Fruit fly (Drosophila melanogaster) whole organism, pupa: ENCODE data around the gene uncNacbeta.
A peak's percentile ranks its signal among the peaks of the same experiment; 100 is the strongest.

Experiments used
- CG10348 ChIP-seq: fragments of 200-800 bp; sonication (Bioruptor generic); IDR thresholded peaks from 2 replicates; pipeline ENCODE4 v1.3.6; 2022; ENCODE audit warnings: missing biosample characterization, missing genetic modification characterization
- CG12605 ChIP-seq: fragments of 200-800 bp; sonication (Bioruptor generic); IDR thresholded peaks from 2 replicates; pipeline ENCODE4 v1.3.6; 2022; ENCODE audit warnings: missing biosample characterization, missing genetic modification characterization
- CG13204 ChIP-seq: fragments of 200-800 bp; sonication (Bioruptor generic); optimal IDR thresholded peaks from 2 replicates; lab custom pipeline; 2018; ENCODE audit warnings: missing biosample characterization, mild to moderate bottlenecking, missing genetic modification characterization, moderate library complexity
- CG14655 ChIP-seq: fragments of 200-800 bp; sonication (Bioruptor generic); optimal IDR thresholded peaks from 3 replicates; lab custom pipeline; 2017; ENCODE audit warnings: mild to moderate bottlenecking, missing biosample characterization, missing genetic modification reagents, missing genetic modification characterization
- CG15710 ChIP-seq: fragments of 200-800 bp; sonication (Bioruptor generic); optimal IDR thresholded peaks from 2 replicates; lab custom pipeline; 2018; ENCODE audit warnings: missing biosample characterization, mild to moderate bottlenecking, missing genetic modification characterization, moderate library complexity
- CG17806 ChIP-seq: fragments of 200-800 bp; sonication (Bioruptor generic); optimal IDR thresholded peaks from 2 replicates; lab custom pipeline; 2018; ENCODE audit warnings: missing biosample characterization, mild to moderate bottlenecking, missing genetic modification characterization, moderate library complexity
- CG32121 ChIP-seq: fragments of 200-800 bp; sonication (Bioruptor generic); IDR thresholded peaks from 2 replicates; pipeline ENCODE4 v1.3.6; 2022; ENCODE audit warnings: missing biosample characterization, missing genetic modification characterization
- CG34367 ChIP-seq: fragments of 200-800 bp; sonication (Bioruptor generic); optimal IDR thresholded peaks from 2 replicates; lab custom pipeline; 2018; ENCODE audit warnings: missing biosample characterization, mild to moderate bottlenecking, missing genetic modification characterization
- CG4496 ChIP-seq: fragments of 200-800 bp; sonication (Bioruptor generic); IDR thresholded peaks from 3 replicates; pipeline ENCODE4 v1.3.6; 2022; ENCODE audit warnings: missing biosample characterization, missing genetic modification characterization
- CG8159 ChIP-seq: fragments of 200-800 bp; sonication (Bioruptor generic); optimal IDR thresholded peaks from 3 replicates; lab custom pipeline; 2018; ENCODE audit warnings: missing biosample characterization, mild to moderate bottlenecking, missing genetic modification characterization, moderate library complexity
- CG8301 ChIP-seq: fragments of 200-800 bp; sonication (Bioruptor generic); optimal IDR thresholded peaks from 2 replicates; lab custom pipeline; 2018; ENCODE audit warnings: missing biosample characterization, mild to moderate bottlenecking, missing genetic modification characterization
- CG9948 ChIP-seq: fragments of 200-800 bp; sonication (Bioruptor generic); optimal IDR thresholded peaks from 2 replicates; lab custom pipeline; 2018; ENCODE audit warnings: missing biosample characterization, mild to moderate bottlenecking, missing genetic modification characterization, moderate library complexity
- D1 ChIP-seq: fragments of 200-800 bp; sonication (Bioruptor generic); optimal IDR thresholded peaks from 2 replicates; lab custom pipeline; 2018; ENCODE audit warnings: missing biosample characterization, mild to moderate bottlenecking, missing genetic modification characterization, moderate library complexity
- EcR ChIP-seq: fragments of 200-800 bp; sonication (Bioruptor generic); optimal IDR thresholded peaks from 3 replicates; lab custom pipeline; 2019; ENCODE audit warnings: missing biosample characterization, missing genetic modification characterization, mild to moderate bottlenecking, moderate library complexity, missing genetic modification reagents
- Ets98B ChIP-seq: fragments of 200-800 bp; sonication (Bioruptor generic); IDR thresholded peaks from 2 replicates; pipeline ENCODE4 v1.3.6; 2022; ENCODE audit warnings: missing biosample characterization, missing genetic modification characterization
- Pif1A ChIP-seq: fragments of 200-800 bp; sonication (Bioruptor generic); optimal IDR thresholded peaks from 3 replicates; lab custom pipeline; 2016; ENCODE audit warnings: missing biosample characterization, missing genetic modification characterization
- Pif1B ChIP-seq: fragments of 200-800 bp; sonication (Bioruptor generic); optimal IDR thresholded peaks from 3 replicates; lab custom pipeline; 2016; ENCODE audit warnings: missing biosample characterization, missing genetic modification characterization
- Snoo ChIP-seq: fragments of 200-800 bp; sonication (Bioruptor generic); optimal IDR thresholded peaks from 3 replicates; lab custom pipeline; 2017; ENCODE audit warnings: missing biosample characterization, mild to moderate bottlenecking, missing genetic modification characterization, inconsistent platforms
- fd96Ca ChIP-seq: fragments of 200-800 bp; sonication (Bioruptor generic); IDR thresholded peaks from 3 replicates; pipeline ENCODE4 v1.3.6; 2022; ENCODE audit warnings: missing biosample characterization, missing genetic modification characterization
- gl ChIP-seq: fragments of 200-800 bp; sonication (Bioruptor generic); optimal IDR thresholded peaks from 2 replicates; lab custom pipeline; 2018; ENCODE audit warnings: missing biosample characterization, mild to moderate bottlenecking, missing genetic modification characterization
- rn ChIP-seq: fragments of 200-800 bp; sonication (Bioruptor generic); IDR thresholded peaks from 2 replicates; pipeline ENCODE4 v1.3.6; 2022; ENCODE audit warnings: missing biosample characterization, missing genetic modification characterization

uncNacbeta gene

dm6 chr2L:597771-598170 lies 34.2 kb upstream of the uncNacbeta start:
- TF ChIP-seq CG17806 (tag; lab: Kevin White, UChicago), result no peak
- TF ChIP-seq CG34367 (tag; lab: Kevin White, UChicago), result no peak
- no peak for TF ChIP-seq CG9948 (tag; lab: Kevin White, UChicago)
- TF ChIP-seq CG15710 (tag; lab: Kevin White, UChicago), result no peak
- TF ChIP-seq gl (tag; lab: Kevin White, UChicago), result no peak
- no peak for TF ChIP-seq CG32121 (GFP tag; lab: Robert Waterston, UW)
- TF ChIP-seq CG8159 (tag; lab: Kevin White, UChicago), result no peak
- no peak for TF ChIP-seq CG14655
- no peak for TF ChIP-seq CG12605 (GFP tag; lab: Robert Waterston, UW)
- TF ChIP-seq D1 (tag; lab: Kevin White, UChicago), result no peak

dm6 chr2L:594635-595384 lies 31.2 kb upstream of the uncNacbeta start, which contains the start of gene Gsc:
Gsc (minus strand) TSS chr2L:594685.
- TF ChIP-seq CG34367 (tag; lab: Kevin White, UChicago) (no peak), CG10348 (GFP tag; lab: Robert Waterston, UW) (no peak), CG4496 (GFP tag; lab: Robert Waterston, UW) (0 out of 3 replicates have a peak, but pooled peaks have one; percentile 40), Pif1A (GFP tag; lab: Kevin White, UChicago) (no peak), Pif1B (GFP tag; lab: Kevin White, UChicago) (no peak), rn (GFP tag; lab: Robert Waterston, UW) (no peak), CG32121 (GFP tag; lab: Robert Waterston, UW) (no peak), CG15710 (tag; lab: Kevin White, UChicago) (no peak)

dm6 chr2L:594048-594447 lies 30.4 kb upstream of the uncNacbeta start:
- TF ChIP-seq CG15710 (tag; lab: Kevin White, UChicago) (no peak), CG10348 (GFP tag; lab: Robert Waterston, UW) (no peak), rn (GFP tag; lab: Robert Waterston, UW) (0 out of 2 replicates have a peak, but pooled peaks have one; percentile 6)
- TF ChIP-seq, all 21 proteins: peak for 1

dm6 chr2L:591511-591910 lies 27.9 kb upstream of the uncNacbeta start:
- TF ChIP-seq CG4496 (GFP tag; lab: Robert Waterston, UW) (no peak), CG17806 (tag; lab: Kevin White, UChicago) (no peak), CG32121 (GFP tag; lab: Robert Waterston, UW) (no peak), Pif1B (GFP tag; lab: Kevin White, UChicago) (no peak), Snoo (no peak), CG34367 (tag; lab: Kevin White, UChicago) (no peak), rn (GFP tag; lab: Robert Waterston, UW) (no peak), CG10348 (GFP tag; lab: Robert Waterston, UW) (no peak), Ets98B (GFP tag; lab: Robert Waterston, UW) (no peak), EcR (no peak), CG14655 (no peak), CG12605 (GFP tag; lab: Robert Waterston, UW) (no peak), Pif1A (GFP tag; lab: Kevin White, UChicago) (no peak), gl (tag; lab: Kevin White, UChicago) (no peak), CG13204 (GFP tag; lab: Kevin White, UChicago) (no peak), CG8301 (no peak), fd96Ca (no peak)

- TF ChIP-seq CG14655, result no peak
- no peak for TF ChIP-seq Snoo
- TF ChIP-seq rn (GFP tag; lab: Robert Waterston, UW), result no peak
- TF ChIP-seq CG12605 (GFP tag; lab: Robert Waterston, UW), result no peak
- no peak for TF ChIP-seq Pif1A (GFP tag; lab: Kevin White, UChicago)
- TF ChIP-seq EcR, result no peak
- TF ChIP-seq fd96Ca, result no peak
- TF ChIP-seq gl (tag; lab: Kevin White, UChicago), result no peak
- no peak for TF ChIP-seq CG8301
- TF ChIP-seq D1 (tag; lab: Kevin White, UChicago), result no peak
- no peak for TF ChIP-seq CG4496 (GFP tag; lab: Robert Waterston, UW)
- TF ChIP-seq CG10348 (GFP tag; lab: Robert Waterston, UW), result no peak
- TF ChIP-seq CG9948 (tag; lab: Kevin White, UChicago), result no peak
Measured at dm6 chr2L:585268-585667, 21.6 kb upstream of the uncNacbeta start.

dm6 chr2L:577186-577585 lies 13.6 kb upstream of the uncNacbeta start, which contains the start of gene Pph13:
Pph13 (plus strand) TSS chr2L:577486.
- no peak for TF ChIP-seq CG10348 (GFP tag; lab: Robert Waterston, UW)
- TF ChIP-seq CG8301, result no peak
- no peak for TF ChIP-seq CG4496 (GFP tag; lab: Robert Waterston, UW)
- no peak for TF ChIP-seq CG13204 (GFP tag; lab: Kevin White, UChicago)
- TF ChIP-seq CG15710 (tag; lab: Kevin White, UChicago), result no peak
- no peak for TF ChIP-seq Snoo
- no peak for TF ChIP-seq CG14655
- no peak for TF ChIP-seq CG34367 (tag; lab: Kevin White, UChicago)
- no peak for TF ChIP-seq CG8159 (tag; lab: Kevin White, UChicago)
- no peak for TF ChIP-seq fd96Ca
- TF ChIP-seq CG32121 (GFP tag; lab: Robert Waterston, UW), result no peak
